Fruit fly (Drosophila melanogaster) whole organism, embryonic: ENCODE data around the gene CG42399.

Source experiments
- Aef1 ChIP-seq: fragments of 200-800 bp; sonication (Bioruptor generic); IDR thresholded peaks from 3 replicates; pipeline ENCODE4 v1.3.6; 2022; ENCODE audit warnings: missing biosample characterization, missing genetic modification characterization
- CG10366 ChIP-seq: fragments of 200-800 bp; sonication (Bioruptor generic); IDR thresholded peaks from 2 replicates; pipeline ENCODE4 v1.3.6; 2022; ENCODE audit warnings: missing biosample characterization, missing genetic modification characterization
- CG15073 ChIP-seq: fragments of 200-800 bp; sonication (Bioruptor generic); optimal IDR thresholded peaks from 2 replicates; lab custom pipeline; 2016; ENCODE audit warnings: missing biosample characterization, missing genetic modification characterization
- CG1603 ChIP-seq: fragments of 200-800 bp; sonication (Bioruptor generic); optimal IDR thresholded peaks from 2 replicates; lab custom pipeline; 2019; ENCODE audit warnings: missing biosample characterization, mild to moderate bottlenecking, missing genetic modification characterization, moderate library complexity
- CkIIα-i1 ChIP-seq: fragments of 200-800 bp; sonication (Bioruptor generic); IDR thresholded peaks from 2 replicates; pipeline ENCODE4 v1.3.6; 2022; ENCODE audit warnings: missing biosample characterization, missing genetic modification characterization
- Tbp ChIP-seq: fragments of >200 bp; optimal IDR thresholded peaks from 2 replicates; lab custom pipeline; 2018; ENCODE audit warnings: missing biosample characterization, missing genetic modification characterization
- abd-A ChIP-seq: fragments of 200-800 bp; sonication (Bioruptor generic); optimal IDR thresholded peaks from 3 replicates; lab custom pipeline; 2019; ENCODE audit warnings: missing biosample characterization, mild to moderate bottlenecking, missing genetic modification characterization, moderate library complexity
- caup ChIP-seq: fragments of 200-800 bp; sonication (Bioruptor generic); optimal IDR thresholded peaks from 3 replicates; lab custom pipeline; 2017; ENCODE audit warnings: missing biosample characterization, mild to moderate bottlenecking, missing genetic modification characterization, moderate library complexity; ENCODE audit not compliant: severe bottlenecking
- gsb ChIP-seq: fragments of 200-800 bp; sonication (Bioruptor generic); IDR thresholded peaks from 2 replicates; pipeline ENCODE4 v1.3.6; 2022; ENCODE audit warnings: missing biosample characterization, missing genetic modification characterization
- pita ChIP-seq: fragments of 200-800 bp; sonication (Bioruptor generic); optimal IDR thresholded peaks from 2 replicates; lab custom pipeline; 2017; ENCODE audit warnings: missing biosample characterization, mild to moderate bottlenecking, missing genetic modification characterization
- pum ChIP-seq: fragments of 200-800 bp; sonication (Bioruptor generic); optimal IDR thresholded peaks from 2 replicates; lab custom pipeline; 2016; ENCODE audit warnings: missing biosample characterization, missing genetic modification characterization
- salm ChIP-seq: fragments of 200-800 bp; sonication (Bioruptor generic); optimal IDR thresholded peaks from 2 replicates; lab custom pipeline; 2018; ENCODE audit warnings: missing biosample characterization, mild to moderate bottlenecking, missing genetic modification characterization
- sisA ChIP-seq: fragments of 200-800 bp; sonication (Bioruptor generic); IDR thresholded peaks from 2 replicates; pipeline ENCODE4 v1.3.6; 2022; ENCODE audit warnings: missing biosample characterization, missing genetic modification characterization

- TF ChIP-seq gsb (GFP tag; lab: Robert Waterston, UW) (no peak), pita (GFP tag; lab: Kevin White, UChicago) (no peak), CG1603 (tag; lab: Kevin White, UChicago) (peak; percentile 54), CkIIα-i1 (GFP tag; lab: Robert Waterston, UW) (no peak), CG10366 (no peak), salm (peak; percentile 45), sisA (no peak), caup (peak; percentile 92), CG15073 (GFP tag; lab: Kevin White, UChicago) (no peak), pum (GFP tag; lab: Kevin White, UChicago) (peak; percentile 21), Aef1 (GFP tag; lab: Robert Waterston, UW) (no peak), abd-A (tag; lab: Kevin White, UChicago) (peak; percentile 98), Tbp (GFP tag; lab: Kevin White, UChicago) (no peak)
Measured at dm6 chr2L:166115-167069, 13.3 kb upstream of the CG42399 start.
